Fruit fly (Drosophila melanogaster) whole organism, wandering third instar larva: ENCODE results near the gene Ugalt.

Source experiments
- CG32264 ChIP-seq: fragments of 200-800 bp; sonication (Bioruptor generic); optimal IDR thresholded peaks from 2 replicates; lab custom pipeline; 2016; ENCODE audit warnings: missing biosample characterization, missing genetic modification characterization
- CG9705 ChIP-seq: fragments of 200-800 bp; sonication (Bioruptor generic); optimal IDR thresholded peaks from 2 replicates; lab custom pipeline; 2018; ENCODE audit warnings: missing biosample characterization, mild to moderate bottlenecking, missing genetic modification characterization
- Dfd ChIP-seq: fragments of >200 bp; optimal IDR thresholded peaks from 2 replicates; lab custom pipeline; 2017; ENCODE audit warnings: missing biosample characterization, missing genetic modification characterization
- Dif ChIP-seq: fragments of 200-275, 200-300 bp; sonication (Bioruptor generic); optimal IDR thresholded peaks from 2 replicates; lab custom pipeline; 2018; ENCODE audit warnings: missing biosample characterization, missing genetic modification characterization; ENCODE audit not compliant: partially characterized antibody
- HLH106 ChIP-seq: fragments of 200-800 bp; optimal IDR thresholded peaks from 3 replicates; lab custom pipeline; 2019; ENCODE audit warnings: missing biosample characterization, mild to moderate bottlenecking, missing genetic modification characterization, moderate library complexity
- Hnf4 ChIP-seq: fragments of 200-800 bp; sonication (Bioruptor generic); optimal IDR thresholded peaks from 2 replicates; lab custom pipeline; 2016; ENCODE audit warnings: missing biosample characterization, mild to moderate bottlenecking, missing genetic modification characterization
- Hr78 ChIP-seq: fragments of >200 bp; optimal IDR thresholded peaks from 2 replicates; lab custom pipeline; 2017; ENCODE audit warnings: missing biosample characterization, missing genetic modification characterization
- Hr83 ChIP-seq: fragments of 200-300 bp; sonication (Bioruptor generic); optimal IDR thresholded peaks from 2 replicates; lab custom pipeline; 2016; ENCODE audit warnings: missing biosample characterization, mild to moderate bottlenecking, missing genetic modification characterization, moderate library complexity; ENCODE audit not compliant: poor library complexity, severe bottlenecking
- Jra ChIP-seq: sonication (Bioruptor generic); optimal IDR thresholded peaks from 2 replicates; lab custom pipeline; 2016; ENCODE audit warnings: missing biosample characterization, missing genetic modification characterization
- Mio ChIP-seq: sonication (Bioruptor generic); optimal IDR thresholded peaks from 2 replicates; lab custom pipeline; 2016; ENCODE audit warnings: missing biosample characterization, missing genetic modification characterization
- Myc ChIP-seq: fragments of >200 bp; optimal IDR thresholded peaks from 2 replicates; lab custom pipeline; 2017
- N ChIP-seq: fragments of >200 bp; optimal IDR thresholded peaks from 2 replicates; lab custom pipeline; 2018; ENCODE audit warnings: missing biosample characterization, missing external identifiers, missing genetic modification characterization
- OdsH ChIP-seq: fragments of 200-800 bp; sonication (Bioruptor generic); optimal IDR thresholded peaks from 2 replicates; lab custom pipeline; 2016; ENCODE audit warnings: missing biosample characterization, mild to moderate bottlenecking, missing genetic modification characterization
- Rel ChIP-seq, 2 experiments: fragments of 200-800 bp; sonication (Bioruptor generic) in 1 of 2; optimal IDR thresholded peaks; 2 replicates in 1 of 2; 3 replicates in 1 of 2; lab custom pipeline; 2016 to 2019; ENCODE audit warnings: mild to moderate bottlenecking in 2 of 2, missing biosample characterization in 2 of 2, missing genetic modification characterization in 2 of 2, moderate library complexity in 1 of 2
- Sp1 ChIP-seq: fragments of 200-800 bp; sonication (Bioruptor generic); optimal IDR thresholded peaks from 3 replicates; lab custom pipeline; 2019; ENCODE audit warnings: missing biosample characterization, mild to moderate bottlenecking, missing genetic modification characterization, moderate library complexity
- Vsx2 ChIP-seq: fragments of 200-300, 225-300 bp; sonication (Bioruptor generic); optimal IDR thresholded peaks from 2 replicates; lab custom pipeline; 2018; ENCODE audit warnings: missing biosample characterization, missing genetic modification characterization; ENCODE audit not compliant: partially characterized antibody
- br ChIP-seq: fragments of 200-800 bp; sonication (Bioruptor generic); optimal IDR thresholded peaks from 2 replicates; lab custom pipeline; 2016; ENCODE audit warnings: missing biosample characterization, missing genetic modification characterization
- brk ChIP-seq: fragments of 200-800 bp; sonication (Bioruptor generic); optimal IDR thresholded peaks from 2 replicates; lab custom pipeline; 2016; ENCODE audit warnings: missing biosample characterization, mild to moderate bottlenecking, missing genetic modification characterization
- dl ChIP-seq, 2 experiments: fragments of 175-275, 200-275 bp in 1 of 2; fragments of 200-275 bp in 1 of 2; sonication (Bioruptor generic); optimal IDR thresholded peaks; lab custom pipeline; 2018; ENCODE audit warnings: mild to moderate bottlenecking in 2 of 2, missing biosample characterization in 2 of 2, missing genetic modification characterization in 2 of 2, moderate library complexity in 2 of 2; ENCODE audit not compliant: partially characterized antibody in 2 of 2, insufficient read depth in 1 of 2
- dmrt93B ChIP-seq: fragments of 200-800 bp; sonication (Bioruptor generic); optimal IDR thresholded peaks from 2 replicates; lab custom pipeline; 2018; ENCODE audit warnings: missing biosample characterization, mild to moderate bottlenecking, missing genetic modification characterization
- dsf ChIP-seq: sonication (Bioruptor generic); optimal IDR thresholded peaks from 2 replicates; lab custom pipeline; 2016; ENCODE audit warnings: missing biosample characterization, missing genetic modification characterization, borderline replicate concordance
- foxo ChIP-seq, 2 experiments: fragments of 200-800 bp; sonication (Bioruptor generic); optimal IDR thresholded peaks; 2 replicates in 1 of 2; 3 replicates in 1 of 2; lab custom pipeline; 2016 to 2017; ENCODE audit warnings: missing biosample characterization in 2 of 2, missing genetic modification characterization in 2 of 2
- h ChIP-seq: fragments of 200-800 bp; sonication (Bioruptor generic); optimal IDR thresholded peaks from 3 replicates; lab custom pipeline; 2016; ENCODE audit warnings: missing biosample characterization, mild to moderate bottlenecking, missing genetic modification characterization
- lola ChIP-seq: fragments of >200 bp; optimal IDR thresholded peaks from 2 replicates; lab custom pipeline; 2017; ENCODE audit warnings: missing biosample characterization, missing genetic modification characterization
- pan ChIP-seq: fragments of >200 bp; optimal IDR thresholded peaks from 2 replicates; lab custom pipeline; 2017
- rgr ChIP-seq: fragments of 200-800 bp; sonication (Bioruptor generic); optimal IDR thresholded peaks from 3 replicates; lab custom pipeline; 2016; ENCODE audit warnings: missing biosample characterization, mild to moderate bottlenecking, missing genetic modification characterization
- sage ChIP-seq: fragments of 200-800 bp; sonication (Bioruptor generic); optimal IDR thresholded peaks from 2 replicates; lab custom pipeline; 2016; ENCODE audit warnings: missing biosample characterization, mild to moderate bottlenecking, missing genetic modification characterization
- sv ChIP-seq: fragments of 200-800 bp; sonication (Bioruptor generic); optimal IDR thresholded peaks from 3 replicates; lab custom pipeline; 2016; ENCODE audit warnings: missing biosample characterization, missing genetic modification characterization
- tai ChIP-seq: sonication (Bioruptor generic); optimal IDR thresholded peaks from 2 replicates; lab custom pipeline; 2016; ENCODE audit warnings: missing biosample characterization, missing genetic modification characterization
- usp ChIP-seq: fragments of >200 bp; optimal IDR thresholded peaks from 2 replicates; lab custom pipeline; 2017; ENCODE audit warnings: missing biosample characterization, missing genetic modification characterization

The Ugalt gene

dm6 chrX:2732127-2732526 lies 28.5 kb upstream of the Ugalt start, which contains the start of the genes ttm50 and CG2712 (continued):
- TF ChIP-seq Jra (GFP tag; lab: Kevin White, UChicago) (no peak), Rel (GFP tag; optimal IDR thresholded peaks at IDR 0.05; lab: Kevin White, UChicago) (no peak), Rel (tag; optimal IDR thresholded peaks at IDR 0.05; lab: Kevin White, UChicago) (no peak), Vsx2 (GFP tag; lab: Kevin White, UChicago) (no peak)

- no peak for TF ChIP-seq brk (GFP tag; lab: Kevin White, UChicago)
- no peak for TF ChIP-seq lola (GFP tag; lab: Kevin White, UChicago)
- no peak for TF ChIP-seq Rel (GFP tag; optimal IDR thresholded peaks at IDR 0.05; lab: Kevin White, UChicago)
- TF ChIP-seq Rel (tag; optimal IDR thresholded peaks at IDR 0.05; lab: Kevin White, UChicago): no peak
- no peak for TF ChIP-seq N (GFP tag; lab: Kevin White, UChicago)
- TF ChIP-seq usp (GFP tag; lab: Kevin White, UChicago): no peak
- TF ChIP-seq h: no peak
- TF ChIP-seq CG9705 (GFP tag; lab: Kevin White, UChicago): no peak
- no peak for TF ChIP-seq sv (GFP tag; lab: Kevin White, UChicago)
- no peak for TF ChIP-seq Hr83 (GFP tag; lab: Kevin White, UChicago)
- no peak for TF ChIP-seq tai (GFP tag; lab: Kevin White, UChicago)
- TF ChIP-seq Mio (GFP tag; lab: Kevin White, UChicago): no peak
- TF ChIP-seq Vsx2 (GFP tag; lab: Kevin White, UChicago): no peak
- no peak for TF ChIP-seq dmrt93B (GFP tag; lab: Kevin White, UChicago)
- no peak for TF ChIP-seq pan (lab: Kevin White, UChicago)
- no peak for TF ChIP-seq CG32264 (GFP tag; lab: Kevin White, UChicago)
- TF ChIP-seq sage (GFP tag; lab: Kevin White, UChicago): no peak
- TF ChIP-seq Dfd (GFP tag; lab: Kevin White, UChicago): no peak
- no peak for TF ChIP-seq Hr78 (GFP tag; lab: Kevin White, UChicago)
Measured at dm6 chrX:2727506-2727905, 23.9 kb upstream of the Ugalt start, which contains the start of gene dwg. dwg (plus strand) TSS chrX:2727698.

- TF ChIP-seq CG9705 (GFP tag; lab: Kevin White, UChicago) (no peak), dl (GFP tag; optimal IDR thresholded peaks at IDR 0.05; lab: Kevin White, UChicago; ENCODE audit: insufficient read depth in 1 of 2, partially characterized antibody in 2 of 2) (no peak), dsf (GFP tag; lab: Kevin White, UChicago) (no peak), Hnf4 (GFP tag; lab: Kevin White, UChicago) (no peak)
Measured at dm6 chrX:2726420-2726819, 22.8 kb upstream of the Ugalt start, which contains the start of gene vilya. vilya (plus strand) TSS chrX:2726678.

dm6 chrX:2720122-2720521 lies 16.5 kb upstream of the Ugalt start, which contains the start of gene CG2701:
CG2701 (minus strand) TSS chrX:2720327.
- peak; percentile 42 for TF ChIP-seq Hr83 (GFP tag; lab: Kevin White, UChicago)
- TF ChIP-seq Vsx2 (GFP tag; lab: Kevin White, UChicago): no peak
- TF ChIP-seq CG32264 (GFP tag; lab: Kevin White, UChicago): no peak

dm6 chrX:2714730-2715129 lies 11.1 kb upstream of the Ugalt start:
- peak; percentile 84 for TF ChIP-seq Dif
- TF ChIP-seq Vsx2 (GFP tag; lab: Kevin White, UChicago): peak; percentile 96
- TF ChIP-seq HLH106 (tag; lab: Kevin White, UChicago): peak; percentile 14
- TF ChIP-seq dsf (GFP tag; lab: Kevin White, UChicago): no peak

dm6 chrX:2713776-2714175 lies 10.1 kb upstream of the Ugalt start, which contains the start of the genes CG2685 and CG2694:
CG2685 (minus strand) TSS chrX:2713960.
CG2694 (plus strand) TSS chrX:2714079.
- no peak for TF ChIP-seq Hr78 (GFP tag; lab: Kevin White, UChicago)
- no peak for TF ChIP-seq Dfd (GFP tag; lab: Kevin White, UChicago)
- TF ChIP-seq OdsH (GFP tag; lab: Kevin White, UChicago): no peak
- TF ChIP-seq lola (GFP tag; lab: Kevin White, UChicago): no peak
- TF ChIP-seq foxo (GFP tag; optimal IDR thresholded peaks at IDR 0.05; lab: Kevin White, UChicago): peak in 1 of 2 experiments; percentile 10
- peak; percentile 9 for TF ChIP-seq rgr (GFP tag; lab: Kevin White, UChicago)
- TF ChIP-seq br (GFP tag; lab: Kevin White, UChicago): no peak
- no peak for TF ChIP-seq HLH106 (tag; lab: Kevin White, UChicago)
- TF ChIP-seq Sp1 (GFP tag; lab: Kevin White, UChicago): no peak
- no peak for TF ChIP-seq dsf (GFP tag; lab: Kevin White, UChicago)
- TF ChIP-seq Myc: peak; percentile 24
- no peak for TF ChIP-seq sage (GFP tag; lab: Kevin White, UChicago)
- TF ChIP-seq, all 38 proteins: peak for 3
